Fruit fly (Drosophila melanogaster): ENCODE results near the gene CG46339.

Gene CG46339

DNA sequence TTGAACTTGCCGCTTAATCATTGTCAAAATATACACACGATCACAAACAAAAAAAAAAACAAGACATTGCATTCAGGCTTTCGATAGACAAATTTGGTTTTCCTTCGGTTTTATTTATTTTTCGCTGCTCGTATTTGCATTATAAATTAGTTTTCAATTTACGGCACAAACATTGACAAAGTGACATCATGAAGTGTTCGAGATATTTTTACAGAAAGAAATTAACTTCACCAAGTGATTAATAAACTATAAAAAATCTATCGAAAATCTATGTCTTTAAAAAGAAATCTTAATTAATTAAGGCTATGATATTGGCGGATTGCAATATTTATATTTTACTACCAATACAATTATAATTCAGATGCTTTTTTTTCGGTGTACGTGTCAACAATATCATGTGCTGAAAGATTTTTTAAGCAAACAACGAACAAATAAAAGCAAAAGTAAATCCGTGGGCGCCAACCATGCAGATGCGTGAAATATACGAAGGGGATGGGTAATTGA is 8.3 kb downstream of the CG46339 start (continued):
- TF ChIP-seq Lhr (GFP tag; optimal IDR thresholded peaks at IDR 0.05) (peak; percentile 9), Hr51 (GFP tag; optimal IDR thresholded peaks at IDR 0.05) (peak in 1 of 2 experiments; percentile 36), Hr78 (GFP tag; optimal IDR thresholded peaks at IDR 0.05) (peak in 1 of 2 experiments; percentile 43), CG2678 (tag; optimal IDR thresholded peaks at IDR 0.05) (peak; percentile 86), Myb (GFP tag; optimal IDR thresholded peaks at IDR 0.05) (no peak), CG5245 (GFP tag; optimal IDR thresholded peaks at IDR 0.05) (no peak), pum (GFP tag; optimal IDR thresholded peaks at IDR 0.05) (no peak), maf-S (GFP tag; optimal IDR thresholded peaks at IDR 0.05) (no peak), stwl (tag; optimal IDR thresholded peaks at IDR 0.05) (no peak), CG30020 (tag; optimal IDR thresholded peaks at IDR 0.05) (no peak), Deaf1 (tag; optimal IDR thresholded peaks at IDR 0.05) (no peak), Hr3 (GFP tag; optimal IDR thresholded peaks at IDR 0.05) (no peak), CG1602 (GFP tag; optimal IDR thresholded peaks at IDR 0.05) (no peak), insv (GFP tag; optimal IDR thresholded peaks at IDR 0.05) (no peak), CG32532 (GFP tag; IDR thresholded peaks at IDR 0.05) (peak; percentile 31; the same call in 1 of the 2 replicates), sc (optimal IDR thresholded peaks at IDR 0.05) (no peak), sc (GFP tag; optimal IDR thresholded peaks at IDR 0.05) (peak; percentile 41), CG15601 (tag; optimal IDR thresholded peaks at IDR 0.05) (peak; percentile 23), CG4424 (GFP tag; optimal IDR thresholded peaks at IDR 0.05) (peak; percentile 48), CG7786 (GFP tag; optimal IDR thresholded peaks at IDR 0.05) (no peak), ewg (GFP tag; optimal IDR thresholded peaks at IDR 0.05) (no peak), Chrac-16 (GFP tag; optimal IDR thresholded peaks at IDR 0.05) (no peak), Antp (GFP tag; optimal IDR thresholded peaks at IDR 0.05) (no peak), bigmax (GFP tag; optimal IDR thresholded peaks at IDR 0.05) (peak; percentile 15), NC2β (GFP tag; optimal IDR thresholded peaks at IDR 0.05) (no peak), CG8765 (GFP tag; IDR thresholded peaks at IDR 0.05) (no peak), kay (GFP tag; optimal IDR thresholded peaks at IDR 0.05) (peak; percentile 50), jumu (GFP tag; optimal IDR thresholded peaks at IDR 0.05) (no peak), CG10462 (GFP tag; optimal IDR thresholded peaks at IDR 0.05) (no peak), chn (GFP tag; optimal IDR thresholded peaks at IDR 0.05) (no peak), CG12299 (tag; optimal IDR thresholded peaks at IDR 0.05) (peak; percentile 37), bowl (GFP tag; IDR thresholded peaks at IDR 0.05) (no peak), Fer1 (GFP tag; optimal IDR thresholded peaks at IDR 0.05) (peak; percentile 74), CG3407 (GFP tag; optimal IDR thresholded peaks at IDR 0.05) (peak; percentile 66), Oaz (GFP tag; IDR thresholded peaks at IDR 0.05) (no peak), Optix (GFP tag; IDR thresholded peaks at IDR 0.05) (no peak), rib (GFP tag; IDR thresholded peaks at IDR 0.05) (no peak), Trl (optimal IDR thresholded peaks at IDR 0.05) (no peak), Trl (GFP tag; optimal IDR thresholded peaks at IDR 0.05) (peak; percentile 37), ara (GFP tag; IDR thresholded peaks at IDR 0.05) (no peak), Bdp1 (GFP tag; optimal IDR thresholded peaks at IDR 0.05) (no peak), CG14050 (GFP tag; IDR thresholded peaks at IDR 0.05) (no peak), eyg (GFP tag; optimal IDR thresholded peaks at IDR 0.05) (peak; percentile 49), CG17328 (GFP tag; IDR thresholded peaks at IDR 0.05) (no peak), CrebB (tag; optimal IDR thresholded peaks at IDR 0.05) (no peak), CG9876 (GFP tag; optimal IDR thresholded peaks at IDR 0.05) (no peak), otp (GFP tag; IDR thresholded peaks at IDR 0.05) (no peak), lilli (GFP tag; optimal IDR thresholded peaks at IDR 0.05) (no peak), Hsf (GFP tag; optimal IDR thresholded peaks at IDR 0.05) (no peak), CG2889 (GFP tag; IDR thresholded peaks at IDR 0.05) (no peak), Nf-YB (GFP tag; optimal IDR thresholded peaks at IDR 0.05) (no peak), Mad (GFP tag; optimal IDR thresholded peaks at IDR 0.05) (no peak)
